Worm (Caenorhabditis elegans): ENCODE data around the gene abhd-14.

The abhd-14 gene

ce11 chrIV:1006662-1007061 lies 23.2 kb downstream of the abhd-14 start:
- no peak for TF ChIP-seq nhr-23 (tag; optimal IDR thresholded peaks at IDR 0.05)
- no peak for TF ChIP-seq Y55F3AM.14 (GFP tag; optimal IDR thresholded peaks at IDR 0.05)
- TF ChIP-seq C34F6.9 (tag; optimal IDR thresholded peaks at IDR 0.05), result no peak
- no peak for TF ChIP-seq snpc-4 (tag; optimal IDR thresholded peaks at IDR 0.05)
- no peak for TF ChIP-seq mab-5 (tag; optimal IDR thresholded peaks at IDR 0.05)

ce11 chrIV:1005761-1006160 lies 24.1 kb downstream of the abhd-14 start, which contains the start of gene immp-2:
Gene immp-2 (minus strand): TSS chrIV:1005861.
- no peak for TF ChIP-seq aly-2 (tag; optimal IDR thresholded peaks at IDR 0.05)
- TF ChIP-seq ama-1 (optimal IDR thresholded peaks at IDR 0.05), result no peak
- no peak for TF ChIP-seq nhr-23 (tag; optimal IDR thresholded peaks at IDR 0.05)
- TF ChIP-seq sma-9 (GFP tag; optimal IDR thresholded peaks at IDR 0.05), result no peak
- TF ChIP-seq sma-9 (tag; optimal IDR thresholded peaks at IDR 0.05), result no peak
- TF ChIP-seq nhr-77 (tag; optimal IDR thresholded peaks at IDR 0.05), result no peak
- no peak for TF ChIP-seq elt-3 (tag; optimal IDR thresholded peaks at IDR 0.05)
- no peak for TF ChIP-seq ztf-1 (GFP tag; conservative IDR thresholded peaks at IDR 0.05)
- TF ChIP-seq nhr-129 (tag; optimal IDR thresholded peaks at IDR 0.05), result no peak
- no peak for TF ChIP-seq skn-1 (tag; optimal IDR thresholded peaks at IDR 0.05)
- no peak for TF ChIP-seq crh-2 (tag; optimal IDR thresholded peaks at IDR 0.05)
- TF ChIP-seq nhr-237 (tag; optimal IDR thresholded peaks at IDR 0.05), result no peak
- no peak for TF ChIP-seq gmeb-1 (tag; optimal IDR thresholded peaks at IDR 0.05)
- no peak for TF ChIP-seq zag-1 (tag; optimal IDR thresholded peaks at IDR 0.05)
- no peak for TF ChIP-seq unc-39 (tag; optimal IDR thresholded peaks at IDR 0.05)
- TF ChIP-seq blmp-1 (tag; optimal IDR thresholded peaks at IDR 0.05; ENCODE audit: insufficient read depth), result no peak
- no peak for TF ChIP-seq dmd-4 (tag; optimal IDR thresholded peaks at IDR 0.05)
- no peak for TF ChIP-seq fos-1 (tag; optimal IDR thresholded peaks at IDR 0.05)
- TF ChIP-seq nhr-6 (tag; optimal IDR thresholded peaks at IDR 0.05), result no peak

- TF ChIP-seq nhr-10 (tag; optimal IDR thresholded peaks at IDR 0.05) (no peak), gmeb-1 (tag; optimal IDR thresholded peaks at IDR 0.05) (no peak), lin-11 (tag; optimal IDR thresholded peaks at IDR 0.05) (no peak), nhr-23 (tag; optimal IDR thresholded peaks at IDR 0.05) (no peak), nhr-77 (tag; optimal IDR thresholded peaks at IDR 0.05) (no peak), F13H6.1 (tag; optimal IDR thresholded peaks at IDR 0.05) (no peak), sma-9 (GFP tag; optimal IDR thresholded peaks at IDR 0.05) (no peak), sma-9 (tag; optimal IDR thresholded peaks at IDR 0.05) (no peak), ZK546.5 (tag; optimal IDR thresholded peaks at IDR 0.05) (no peak)
Measured at ce11 chrIV:1000441-1000840, 29.4 kb downstream of the abhd-14 start.

- no peak for TF ChIP-seq ceh-82 (tag; optimal IDR thresholded peaks at IDR 0.05)
- TF ChIP-seq ZK546.5 (tag; optimal IDR thresholded peaks at IDR 0.05), result no peak
- TF ChIP-seq elt-1 (tag; optimal IDR thresholded peaks at IDR 0.05), result no peak
- TF ChIP-seq nhr-77 (tag; optimal IDR thresholded peaks at IDR 0.05), result no peak
- no peak for TF ChIP-seq ztf-4 (tag; optimal IDR thresholded peaks at IDR 0.05)
- TF ChIP-seq ceh-16 (tag; optimal IDR thresholded peaks at IDR 0.05), result no peak
- no peak for TF ChIP-seq nhr-25 (tag; optimal IDR thresholded peaks at IDR 0.05)
- no peak for TF ChIP-seq sem-4 (tag; optimal IDR thresholded peaks at IDR 0.05)
- no peak for TF ChIP-seq sma-9 (GFP tag; optimal IDR thresholded peaks at IDR 0.05)
- TF ChIP-seq sma-9 (tag; optimal IDR thresholded peaks at IDR 0.05), result no peak
- TF ChIP-seq zag-1 (tag; optimal IDR thresholded peaks at IDR 0.05), result no peak
- TF ChIP-seq nhr-11 (tag; optimal IDR thresholded peaks at IDR 0.05), result no peak
- TF ChIP-seq lin-11 (tag; optimal IDR thresholded peaks at IDR 0.05), result no peak
- no peak for TF ChIP-seq unc-55 (GFP tag; optimal IDR thresholded peaks at IDR 0.05)
- TF ChIP-seq C34F6.9 (tag; optimal IDR thresholded peaks at IDR 0.05), result no peak
- no peak for TF ChIP-seq ztf-1 (GFP tag; conservative IDR thresholded peaks at IDR 0.05)
- no peak for TF ChIP-seq nhr-6 (tag; optimal IDR thresholded peaks at IDR 0.05)
- TF ChIP-seq egl-27 (tag; optimal IDR thresholded peaks at IDR 0.05), result no peak
- TF ChIP-seq nhr-10 (tag; optimal IDR thresholded peaks at IDR 0.05), result no peak
- TF ChIP-seq Y55F3AM.14 (GFP tag; optimal IDR thresholded peaks at IDR 0.05), result no peak
Measured at ce11 chrIV:999675-1000074, 30.2 kb downstream of the abhd-14 start.

- TF ChIP-seq nhr-11 (tag; optimal IDR thresholded peaks at IDR 0.05) (no peak), Y55F3AM.14 (GFP tag; optimal IDR thresholded peaks at IDR 0.05) (no peak), nhr-12 (tag; optimal IDR thresholded peaks at IDR 0.05) (no peak), ceh-82 (tag; optimal IDR thresholded peaks at IDR 0.05) (no peak), mdl-1 (tag; optimal IDR thresholded peaks at IDR 0.05) (no peak), snpc-4 (tag; optimal IDR thresholded peaks at IDR 0.05) (no peak), mab-5 (tag; optimal IDR thresholded peaks at IDR 0.05) (no peak), elt-1 (tag; optimal IDR thresholded peaks at IDR 0.05) (no peak), lin-39 (tag; optimal IDR thresholded peaks at IDR 0.05) (no peak), nhr-6 (tag; optimal IDR thresholded peaks at IDR 0.05) (no peak), egl-27 (tag; optimal IDR thresholded peaks at IDR 0.05) (no peak), dmd-4 (tag; optimal IDR thresholded peaks at IDR 0.05) (no peak), nhr-23 (tag; optimal IDR thresholded peaks at IDR 0.05) (no peak)
Measured at ce11 chrIV:998914-999313, 30.9 kb downstream of the abhd-14 start, which contains the start of gene Y55F3AM.5. Gene Y55F3AM.5 (plus strand): TSS chrIV:999214.

All from whole organism, L2 larva.